Fruit fly (Drosophila melanogaster) whole organism, embryonic: Measurements from ENCODE around the gene Arf4.

Experiments used
- CG12942 ChIP-seq: fragments of 200-800 bp; sonication (Bioruptor generic); optimal IDR thresholded peaks from 3 replicates; lab custom pipeline; 2016; ENCODE audit warnings: missing biosample characterization, missing genetic modification characterization
- CG13894 ChIP-seq: fragments of 200-800 bp; sonication (Bioruptor generic); optimal IDR thresholded peaks from 3 replicates; lab custom pipeline; 2018; ENCODE audit warnings: missing biosample characterization, mild to moderate bottlenecking, missing genetic modification characterization, moderate library complexity
- CG18764 ChIP-seq: fragments of 200-800 bp; sonication (Bioruptor generic); optimal IDR thresholded peaks from 3 replicates; lab custom pipeline; 2016; ENCODE audit warnings: missing biosample characterization, missing genetic modification characterization
- CG8478 ChIP-seq: fragments of >200 bp; optimal IDR thresholded peaks from 2 replicates; lab custom pipeline; 2018
- D19A ChIP-seq: fragments of 200-800 bp; optimal IDR thresholded peaks from 3 replicates; lab custom pipeline; 2019; ENCODE audit warnings: missing biosample characterization, mild to moderate bottlenecking, missing genetic modification characterization, moderate library complexity
- E2f2 ChIP-seq: fragments of 200-800 bp; sonication (Bioruptor generic); IDR thresholded peaks from 2 replicates; pipeline ENCODE4 v1.3.6; 2022; ENCODE audit warnings: missing biosample characterization, missing genetic modification characterization
- btn ChIP-seq: fragments of 200-800 bp; sonication (Bioruptor generic); optimal IDR thresholded peaks from 2 replicates; lab custom pipeline; 2016; ENCODE audit warnings: missing biosample characterization, missing genetic modification characterization
- caup ChIP-seq: fragments of 200-800 bp; sonication (Bioruptor generic); optimal IDR thresholded peaks from 3 replicates; lab custom pipeline; 2017; ENCODE audit warnings: missing biosample characterization, mild to moderate bottlenecking, missing genetic modification characterization, moderate library complexity; ENCODE audit not compliant: severe bottlenecking
- odd ChIP-seq: fragments of 200-800 bp; sonication (Bioruptor generic); optimal IDR thresholded peaks from 2 replicates; lab custom pipeline; 2017; ENCODE audit warnings: missing biosample characterization, mild to moderate bottlenecking, missing genetic modification characterization
- twi ChIP-seq: fragments of 200-800 bp; optimal IDR thresholded peaks from 2 replicates; lab custom pipeline; 2019; ENCODE audit warnings: missing biosample characterization, mild to moderate bottlenecking, missing genetic modification characterization, moderate library complexity

DNA sequence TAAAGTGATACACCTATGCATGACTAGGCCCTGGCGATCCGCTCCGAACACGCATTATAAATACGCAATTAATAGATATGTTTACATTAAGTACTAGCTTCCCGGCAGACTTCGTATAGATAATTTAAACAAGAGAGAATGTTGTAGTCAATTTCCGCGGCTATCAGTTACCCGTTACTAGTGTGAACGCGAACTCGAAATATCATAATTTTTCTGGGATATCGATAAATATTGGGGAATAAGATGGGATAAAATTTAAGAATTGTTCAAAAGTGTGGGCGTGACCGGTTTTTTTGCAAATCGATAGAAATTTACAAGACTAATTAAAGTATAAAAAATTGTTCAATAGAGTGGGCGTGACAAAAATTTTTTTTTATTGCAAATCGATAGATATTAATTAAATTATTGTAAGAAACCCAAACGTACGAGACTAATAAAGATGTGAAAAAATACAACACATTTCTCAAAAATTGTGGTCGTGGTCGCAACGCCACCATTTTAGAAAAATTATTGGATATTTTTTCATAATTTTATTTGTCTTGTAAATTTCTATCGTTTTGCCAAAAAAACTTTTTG lies 24.1 kb downstream of the Arf4 start:
- TF ChIP-seq CG8478 (lab: Kevin White, UChicago) (no peak), CG12942 (no peak), caup (GFP tag; lab: Kevin White, UChicago) (no peak), twi (tag; lab: Kevin White, UChicago) (no peak), CG18764 (GFP tag; lab: Kevin White, UChicago) (no peak), E2f2 (GFP tag; lab: Robert Waterston, UW) (no peak), btn (GFP tag; lab: Kevin White, UChicago) (no peak), CG13894 (tag; lab: Kevin White, UChicago) (no peak), D19A (tag; lab: Kevin White, UChicago) (no peak), odd (GFP tag; lab: Kevin White, UChicago) (no peak)
